Worm (Caenorhabditis elegans) whole organism, L4 larva: Measurements from ENCODE around the gene T27E4.5.

Experiments
- F44E2.7 ChIP-seq: fragments of 200-800 bp; sonication (Bioruptor generic); IDR thresholded peaks from 2 replicates; pipeline ENCODE4 v2.1.2; 2022; ENCODE audit warnings: missing genetic modification characterization, missing compliant biosample characterization
- F49E8.2 ChIP-seq: sonication (generic microtip); optimal IDR thresholded peaks from 2 replicates; lab custom pipeline; 2016; ENCODE audit warnings: missing compliant biosample characterization, mild to moderate bottlenecking, missing genetic modification characterization, borderline replicate concordance
- T26A8.4 ChIP-seq: fragments of 200-800 bp; sonication (Bioruptor generic); IDR thresholded peaks from 2 replicates; pipeline ENCODE4 v1.3.6; 2022; ENCODE audit warnings: missing genetic modification characterization, missing compliant biosample characterization
- Y5F2A.4 ChIP-seq: fragments of 200-800 bp; sonication (Bioruptor generic); optimal IDR thresholded peaks from 2 replicates; lab custom pipeline; 2018; ENCODE audit warnings: mild to moderate bottlenecking, missing genetic modification characterization, missing compliant biosample characterization
- ZK546.5 ChIP-seq, 2 experiments: sonication (generic microtip); optimal IDR thresholded peaks; 2 replicates each; lab custom pipeline; 2017; ENCODE audit warnings: missing biosample characterization in 2 of 2, missing genetic modification characterization in 2 of 2
- aha-1 ChIP-seq: fragments of 150-350 bp; peaks from one replicate; lab custom pipeline; 2014; ENCODE audit warnings: missing biosample characterization, missing genetic modification characterization
- ama-1 ChIP-seq: fragments of 150-350 bp; optimal IDR thresholded peaks from 2 replicates; lab custom pipeline; 2014; ENCODE audit warnings: inconsistent platforms, mixed read lengths
- ceh-44 ChIP-seq: fragments of 200-800 bp; sonication (Bioruptor generic); IDR thresholded peaks from 2 replicates; pipeline ENCODE4 v1.3.6; 2022; ENCODE audit warnings: missing genetic modification reagents, missing genetic modification characterization, missing compliant biosample characterization
- ces-1 ChIP-seq: fragments of 150-350 bp; sonication (generic microtip); optimal IDR thresholded peaks from 4 replicates; lab custom pipeline; 2014; ENCODE audit warnings: missing biosample characterization, missing genetic modification reagents, missing genetic modification characterization
- ctbp-1 ChIP-seq: fragments of 200-800 bp; sonication (Bioruptor generic); IDR thresholded peaks from 2 replicates; pipeline ENCODE4 v1.3.6; 2022; ENCODE audit warnings: missing genetic modification reagents, missing genetic modification characterization, missing compliant biosample characterization
- daf-12 ChIP-seq: fragments of 150-350 bp; optimal IDR thresholded peaks from 2 replicates; lab custom pipeline; 2014; ENCODE audit warnings: missing biosample characterization, missing genetic modification reagents, missing genetic modification characterization
- dmd-6 ChIP-seq: fragments of 200-800 bp; sonication (Bioruptor generic); IDR thresholded peaks from 2 replicates; pipeline ENCODE4 v1.3.6; 2022; ENCODE audit warnings: missing genetic modification reagents, missing genetic modification characterization, missing compliant biosample characterization
- dve-1 ChIP-seq: sonication (generic microtip); optimal IDR thresholded peaks from 2 replicates; lab custom pipeline; 2017; ENCODE audit warnings: antibody characterized with exemption, mild to moderate bottlenecking, missing genetic modification characterization, missing compliant biosample characterization; ENCODE audit not compliant: insufficient read depth
- egl-27 ChIP-seq: sonication (generic microtip); optimal IDR thresholded peaks from 3 replicates; lab custom pipeline; 2017; ENCODE audit warnings: missing biosample characterization, missing genetic modification reagents, missing genetic modification characterization
- hlh-11 ChIP-seq: fragments of 200-800 bp; sonication (Bioruptor generic); optimal IDR thresholded peaks from 2 replicates; lab custom pipeline; 2018; ENCODE audit warnings: mild to moderate bottlenecking, missing genetic modification characterization, missing compliant biosample characterization
- hlh-30 ChIP-seq: sonication (generic microtip); optimal IDR thresholded peaks from 2 replicates; lab custom pipeline; 2017; ENCODE audit warnings: antibody characterized with exemption, mild to moderate bottlenecking, missing genetic modification characterization, missing compliant biosample characterization; ENCODE audit not compliant: insufficient read depth
- hmg-1.1 ChIP-seq: fragments of 200-800 bp; sonication (Bioruptor generic); IDR thresholded peaks from 2 replicates; pipeline ENCODE4 v1.3.6; 2022; ENCODE audit warnings: missing genetic modification reagents, missing genetic modification characterization, missing compliant biosample characterization
- jun-1 ChIP-seq: fragments of 150-350 bp; optimal IDR thresholded peaks from 2 replicates; lab custom pipeline; 2014; ENCODE audit warnings: missing biosample characterization, missing genetic modification reagents, missing genetic modification characterization
- lim-7 ChIP-seq: fragments of 200-800 bp; sonication (Bioruptor generic); IDR thresholded peaks from 2 replicates; pipeline ENCODE4 v1.3.6; 2022; ENCODE audit warnings: missing genetic modification characterization, missing compliant biosample characterization
- lin-13 ChIP-seq: fragments of 150-350 bp; optimal IDR thresholded peaks from 2 replicates; lab custom pipeline; 2014; ENCODE audit warnings: missing biosample characterization, missing genetic modification reagents, missing genetic modification characterization
- lin-15B ChIP-seq: fragments of 150-350 bp; sonication (generic microtip); optimal IDR thresholded peaks from 3 replicates; lab custom pipeline; 2014; ENCODE audit warnings: missing biosample characterization, missing genetic modification characterization
- lin-29 ChIP-seq: fragments of 200-800 bp; sonication (Bioruptor generic); IDR thresholded peaks from 2 replicates; pipeline ENCODE4 v1.3.6; 2022; ENCODE audit warnings: missing genetic modification reagents, missing genetic modification characterization, missing compliant biosample characterization
- lin-39 ChIP-seq: fragments of 150-350 bp; optimal IDR thresholded peaks from 2 replicates; lab custom pipeline; 2014; ENCODE audit warnings: missing biosample characterization, missing genetic modification reagents, missing genetic modification characterization
- lir-3 ChIP-seq: sonication (generic microtip); optimal IDR thresholded peaks from 2 replicates; lab custom pipeline; 2016; ENCODE audit warnings: mild to moderate bottlenecking, missing genetic modification characterization, missing compliant biosample characterization
- lsy-2 ChIP-seq, 2 experiments: fragments of 150-350 bp in 1 of 2; sonication (generic microtip) in 1 of 2; optimal IDR thresholded peaks; 2 replicates each; lab custom pipeline; 2014 to 2017; ENCODE audit warnings: missing biosample characterization in 2 of 2, missing genetic modification characterization in 2 of 2
- madf-5 ChIP-seq, 2 experiments: fragments of 200-800 bp; sonication (Bioruptor generic); IDR thresholded peaks; 2 replicates each; pipeline ENCODE4 v1.3.6; 2022; ENCODE audit warnings: missing compliant biosample characterization in 2 of 2, missing genetic modification characterization in 2 of 2
- mdt-29 ChIP-seq: fragments of 200-800 bp; sonication (Bioruptor generic); IDR thresholded peaks from 2 replicates; pipeline ENCODE4 v1.3.6; 2022; ENCODE audit warnings: missing genetic modification reagents, missing genetic modification characterization, missing compliant biosample characterization
- mep-1 ChIP-seq: fragments of 150-350 bp; sonication (generic microtip); optimal IDR thresholded peaks from 3 replicates; lab custom pipeline; 2014; ENCODE audit warnings: missing biosample characterization, missing genetic modification characterization
- mes-2 ChIP-seq: sonication (generic microtip); optimal IDR thresholded peaks from 2 replicates; lab custom pipeline; 2016; ENCODE audit warnings: missing genotype, mild to moderate bottlenecking, missing genetic modification characterization, missing compliant biosample characterization; ENCODE audit not compliant: poor library complexity, severe bottlenecking
- mxl-2 ChIP-seq: fragments of 200-800 bp; sonication (Bioruptor generic); conservative IDR thresholded peaks from 2 replicates; pipeline ENCODE4 v1.3.6; 2022; ENCODE audit warnings: missing genetic modification reagents, missing genetic modification characterization, missing compliant biosample characterization
- mxl-3 ChIP-seq: fragments of 200-800 bp; sonication (Bioruptor generic); optimal IDR thresholded peaks from 2 replicates; lab custom pipeline; 2018; ENCODE audit warnings: mild to moderate bottlenecking, missing genetic modification characterization, missing compliant biosample characterization
- nhr-10 ChIP-seq: fragments of 150-350 bp; optimal IDR thresholded peaks from 2 replicates; lab custom pipeline; 2014; ENCODE audit warnings: missing biosample characterization, missing genetic modification characterization
- nhr-102 ChIP-seq: sonication (generic microtip); optimal IDR thresholded peaks from 2 replicates; lab custom pipeline; 2016; ENCODE audit warnings: mild to moderate bottlenecking, missing genetic modification characterization, moderate library complexity, missing compliant biosample characterization
- nhr-237 ChIP-seq: sonication (generic microtip); optimal IDR thresholded peaks from 2 replicates; lab custom pipeline; 2017; ENCODE audit warnings: missing biosample characterization, missing genetic modification characterization
- nhr-28 ChIP-seq: fragments of 150-350 bp; optimal IDR thresholded peaks from 2 replicates; lab custom pipeline; 2014; ENCODE audit warnings: missing biosample characterization, missing genetic modification characterization
- nhr-41 ChIP-seq: fragments of 200-800 bp; sonication (Bioruptor generic); IDR thresholded peaks from 2 replicates; pipeline ENCODE4 v1.3.6; 2022; ENCODE audit warnings: missing genetic modification reagents, missing genetic modification characterization, missing compliant biosample characterization
- nhr-77 ChIP-seq: fragments of 150-350 bp; optimal IDR thresholded peaks from 2 replicates; lab custom pipeline; 2014; ENCODE audit warnings: missing biosample characterization, missing genetic modification characterization
- pqm-1 ChIP-seq: sonication (generic microtip); optimal IDR thresholded peaks from 2 replicates; lab custom pipeline; 2017; ENCODE audit warnings: missing biosample characterization, missing genetic modification characterization
- rbr-2 ChIP-seq: sonication (generic microtip); optimal IDR thresholded peaks from 2 replicates; lab custom pipeline; 2016; ENCODE audit warnings: missing genotype, missing genetic modification characterization, missing compliant biosample characterization
- sdz-12 ChIP-seq: fragments of 200-800 bp; sonication (Bioruptor generic); optimal IDR thresholded peaks from 2 replicates; lab custom pipeline; 2018; ENCODE audit warnings: mild to moderate bottlenecking, missing genetic modification characterization, missing compliant biosample characterization
- set-16 ChIP-seq: fragments of 200-800 bp; sonication (Bioruptor generic); IDR thresholded peaks from 2 replicates; pipeline ENCODE4 v1.3.6; 2022; ENCODE audit warnings: missing genetic modification reagents, missing genetic modification characterization, missing compliant biosample characterization
- tra-1 ChIP-seq: fragments of 200-800 bp; sonication (Bioruptor generic); IDR thresholded peaks from 2 replicates; pipeline ENCODE4 v1.3.6; 2022; ENCODE audit warnings: missing genetic modification reagents, missing genetic modification characterization, missing compliant biosample characterization
- vab-7 ChIP-seq: fragments of 200-800 bp; sonication (Bioruptor generic); IDR thresholded peaks from 2 replicates; pipeline ENCODE4 v1.3.6; 2022; ENCODE audit warnings: missing genetic modification reagents, missing genetic modification characterization, missing compliant biosample characterization
- zfp-2 ChIP-seq: sonication (generic microtip); optimal IDR thresholded peaks from 2 replicates; lab custom pipeline; 2016; ENCODE audit warnings: mild to moderate bottlenecking, missing genetic modification characterization, missing compliant biosample characterization
- zfp-3 ChIP-seq: fragments of 200-800 bp; sonication (Bioruptor generic); conservative IDR thresholded peaks from 2 replicates; pipeline ENCODE4 v1.3.6; 2022; ENCODE audit warnings: missing genetic modification reagents, missing genetic modification characterization, missing compliant biosample characterization
- zip-11 ChIP-seq: fragments of 200-800 bp; sonication (Bioruptor generic); IDR thresholded peaks from 2 replicates; pipeline ENCODE4 v1.3.6; 2022; ENCODE audit warnings: missing genetic modification characterization, missing compliant biosample characterization

The T27E4.5 gene

DNA sequence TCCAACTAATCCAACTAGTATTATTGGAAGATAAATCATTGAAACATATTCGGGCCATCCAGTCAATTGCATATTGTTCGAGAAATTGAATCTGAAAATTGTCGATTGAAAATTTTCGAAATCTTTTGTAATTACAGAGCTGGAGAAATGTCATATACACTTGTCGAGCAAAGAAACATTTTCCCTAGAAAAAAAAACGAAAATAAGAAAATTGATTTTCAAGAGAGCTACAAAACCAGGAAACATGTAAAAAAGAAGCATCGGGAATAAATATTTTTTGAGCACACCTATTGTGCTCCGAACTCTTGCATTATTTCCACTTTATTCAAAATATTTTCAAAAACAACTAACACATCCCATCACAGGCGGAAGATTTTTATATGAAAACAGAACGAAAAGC lies 31.5 kb upstream of the T27E4.5 start, which contains the start of gene frpr-6:
TSS of gene frpr-6 (minus strand) at position 101 of the 400 bp plus-strand sequence.
- no peak for TF ChIP-seq nhr-10
- TF ChIP-seq mdt-29 (GFP tag; lab: Robert Waterston, UW) = no peak
- TF ChIP-seq Y5F2A.4 (GFP tag; lab: Kevin White, UChicago) = no peak
- TF ChIP-seq ces-1 (GFP tag; lab: Kevin White, UChicago) = no peak
- TF ChIP-seq zip-11 (GFP tag; lab: Robert Waterston, UW) = no peak
- TF ChIP-seq mxl-3 (GFP tag; lab: Kevin White, UChicago) = no peak
- no peak for TF ChIP-seq madf-5 (GFP tag; IDR thresholded peaks at IDR 0.05; lab: Robert Waterston, UW)

DNA sequence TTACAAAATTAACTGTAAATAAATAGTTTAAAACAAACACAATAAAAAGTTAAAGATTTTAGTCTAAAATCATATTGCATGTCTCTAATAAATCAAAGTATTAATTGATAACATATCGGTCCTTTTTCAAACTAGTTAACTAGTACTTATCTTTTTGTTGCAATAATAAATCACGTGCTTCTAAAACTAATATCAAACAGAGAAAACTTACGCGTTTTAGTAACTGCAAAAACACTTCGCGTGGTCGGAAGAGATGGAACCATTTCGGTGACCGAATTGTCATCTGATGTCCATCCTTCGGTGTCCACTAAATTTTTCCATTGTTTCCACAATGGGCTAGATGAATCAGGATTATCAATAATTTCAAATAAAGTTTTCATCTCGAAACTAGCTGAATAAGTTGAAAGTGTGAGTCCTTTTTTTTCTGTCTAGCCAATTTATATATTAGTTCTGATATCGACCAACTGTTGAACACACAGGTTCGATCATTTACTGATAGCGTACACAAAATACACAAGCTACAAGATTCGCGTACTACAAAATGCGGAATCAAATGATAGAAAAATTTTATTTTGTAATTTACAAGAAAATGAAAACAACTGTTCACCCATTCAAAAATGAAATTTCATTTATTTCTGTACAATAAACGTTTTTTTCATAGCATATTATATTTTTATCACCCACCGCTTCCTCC lies 28.8 kb upstream of the T27E4.5 start, which contains the start of gene F21C10.9:
TSS of gene F21C10.9 (minus strand) at position 417 of the 694 bp plus-strand sequence.
- no peak for TF ChIP-seq zfp-2
- no peak for TF ChIP-seq aha-1
- TF ChIP-seq zfp-3 (GFP tag; lab: Robert Waterston, UW) = no peak
- TF ChIP-seq lin-15B = no peak
- TF ChIP-seq nhr-28 = peak; percentile 94
- TF ChIP-seq nhr-77 (tag; lab: Kevin White, UChicago) = no peak
- TF ChIP-seq pqm-1 (tag; lab: Kevin White, UChicago) = no peak
- no peak for TF ChIP-seq lin-39
- TF ChIP-seq nhr-102 (tag; lab: Kevin White, UChicago) = no peak
- TF ChIP-seq hlh-30 = peak; percentile 51
- TF ChIP-seq lsy-2 (tag; optimal IDR thresholded peaks at IDR 0.05; lab: Kevin White, UChicago) = no peak
- TF ChIP-seq dmd-6 = peak; percentile 12; the same call in 1 of the 2 replicates
- TF ChIP-seq mxl-3 (GFP tag; lab: Kevin White, UChicago) = no peak
- no peak for TF ChIP-seq sdz-12
- TF ChIP-seq rbr-2 = no peak
- TF ChIP-seq mep-1 (tag; lab: Kevin White, UChicago) = no peak
- TF ChIP-seq, all 104 proteins: peak for 3

DNA sequence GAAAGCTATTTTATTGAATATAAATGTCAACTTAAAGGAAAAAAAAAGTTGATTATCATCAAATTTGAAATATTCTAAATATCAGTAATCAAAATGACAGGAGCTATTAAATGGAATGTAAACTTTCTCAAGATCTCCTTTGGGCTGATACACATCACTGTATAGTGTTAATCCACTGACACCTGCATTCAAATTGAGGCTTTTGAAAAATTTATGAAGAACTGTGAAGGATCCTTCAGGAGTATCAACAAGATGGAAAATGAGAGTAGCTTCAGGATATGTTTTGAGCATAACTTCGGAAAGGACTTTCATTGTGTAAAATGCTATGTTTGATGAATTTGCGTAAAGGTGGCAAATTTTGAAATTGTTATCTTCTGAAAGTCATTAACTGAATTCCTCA lies 27.6 kb upstream of the T27E4.5 start:
- TF ChIP-seq F44E2.7 (no peak), egl-27 (tag; lab: Kevin White, UChicago) (no peak), hmg-1.1 (GFP tag; lab: Robert Waterston, UW) (no peak), T26A8.4 (GFP tag; lab: Robert Waterston, UW) (peak; percentile 18; the same call in 1 of the 2 replicates), aha-1 (peak; percentile 24), ama-1 (peak; percentile 17), lin-13 (GFP tag; lab: Kevin White, UChicago) (no peak), F49E8.2 (tag; lab: Kevin White, UChicago) (no peak), daf-12 (tag; lab: Kevin White, UChicago) (no peak), mxl-2 (no peak), dmd-6 (no peak), mes-2 (tag; lab: Kevin White, UChicago) (no peak), hlh-11 (no peak), rbr-2 (no peak), nhr-77 (tag; lab: Kevin White, UChicago) (no peak), jun-1 (tag; lab: Kevin White, UChicago) (no peak), lin-29 (GFP tag; lab: Robert Waterston, UW) (no peak), ctbp-1 (GFP tag; lab: Robert Waterston, UW) (no peak), nhr-102 (tag; lab: Kevin White, UChicago) (no peak), zip-11 (GFP tag; lab: Robert Waterston, UW) (no peak), nhr-237 (tag; lab: Kevin White, UChicago) (no peak), dve-1 (tag; lab: Kevin White, UChicago) (no peak), zfp-2 (no peak), set-16 (GFP tag; lab: Robert Waterston, UW) (no peak), lim-7 (GFP tag; lab: Robert Waterston, UW) (no peak), nhr-41 (GFP tag; lab: Robert Waterston, UW) (no peak), ZK546.5 (tag; optimal IDR thresholded peaks at IDR 0.05; lab: Kevin White, UChicago) (no peak), vab-7 (GFP tag; lab: Robert Waterston, UW) (no peak), ceh-44 (GFP tag; lab: Robert Waterston, UW) (no peak), tra-1 (GFP tag; lab: Robert Waterston, UW) (no peak), mep-1 (tag; lab: Kevin White, UChicago) (peak; percentile 0), mdt-29 (GFP tag; lab: Robert Waterston, UW) (no peak; the same call in 1 of the 2 replicates), lir-3 (no peak)
